Fruit fly (Drosophila melanogaster) whole organism, embryonic: ENCODE results near the gene CG43319.
A peak's percentile ranks its signal among the peaks of the same experiment; 100 is the strongest.

Experiments
- Atf3 ChIP-seq: fragments of 200-800 bp; sonication (Bioruptor generic); optimal IDR thresholded peaks from 3 replicates; lab custom pipeline; 2016; ENCODE audit warnings: missing biosample characterization, missing genetic modification characterization
- BEAF-32 ChIP-seq: fragments of 200-800 bp; sonication (Bioruptor generic); optimal IDR thresholded peaks from 3 replicates; lab custom pipeline; 2017; ENCODE audit warnings: missing biosample characterization, missing genetic modification characterization, mild to moderate bottlenecking, moderate library complexity, missing genetic modification reagents
- Bteb2 ChIP-seq: fragments of 200-800 bp; sonication (Bioruptor generic); optimal IDR thresholded peaks from 2 replicates; lab custom pipeline; 2016; ENCODE audit warnings: missing biosample characterization, missing genetic modification characterization
- CG10209 ChIP-seq: fragments of 200-800 bp; sonication (Bioruptor generic); optimal IDR thresholded peaks from 3 replicates; lab custom pipeline; 2017; ENCODE audit warnings: missing biosample characterization, mild to moderate bottlenecking, missing genetic modification characterization, missing genetic modification reagents
- CG14667 ChIP-seq: fragments of 200-800 bp; sonication (Bioruptor generic); IDR thresholded peaks from 2 replicates; pipeline ENCODE4 v1.3.6; 2022; ENCODE audit warnings: missing biosample characterization, missing genetic modification characterization
- CG15073 ChIP-seq: fragments of 200-800 bp; sonication (Bioruptor generic); optimal IDR thresholded peaks from 2 replicates; lab custom pipeline; 2016; ENCODE audit warnings: missing biosample characterization, missing genetic modification characterization
- CG1602 ChIP-seq: fragments of 200-800 bp; sonication (Bioruptor generic); optimal IDR thresholded peaks from 3 replicates; lab custom pipeline; 2016; ENCODE audit warnings: missing biosample characterization, missing genetic modification characterization
- CG16863 ChIP-seq: fragments of 200-800 bp; sonication (Bioruptor generic); optimal IDR thresholded peaks from 3 replicates; lab custom pipeline; 2016; ENCODE audit warnings: missing biosample characterization, missing genetic modification characterization
- CG17186 ChIP-seq: fragments of 200-800 bp; sonication (Bioruptor generic); optimal IDR thresholded peaks from 3 replicates; lab custom pipeline; 2017; ENCODE audit warnings: missing biosample characterization, missing genetic modification reagents, missing genetic modification characterization
- CG17568 ChIP-seq: fragments of 200-800 bp; sonication (Bioruptor generic); optimal IDR thresholded peaks from 2 replicates; lab custom pipeline; 2018; ENCODE audit warnings: missing biosample characterization, mild to moderate bottlenecking, missing genetic modification characterization, moderate library complexity
- CG17912 ChIP-seq: fragments of 200-800 bp; sonication (Bioruptor generic); optimal IDR thresholded peaks from 2 replicates; lab custom pipeline; 2018; ENCODE audit warnings: missing biosample characterization, mild to moderate bottlenecking, missing genetic modification characterization
- CG2116 ChIP-seq: fragments of 200-800 bp; sonication (Bioruptor generic); optimal IDR thresholded peaks from 3 replicates; lab custom pipeline; 2018; ENCODE audit warnings: missing biosample characterization, mild to moderate bottlenecking, missing genetic modification characterization
- CG32767 ChIP-seq: fragments of 200-800 bp; sonication (Bioruptor generic); IDR thresholded peaks from 2 replicates; pipeline ENCODE4 v1.3.6; 2022; ENCODE audit warnings: missing biosample characterization, missing genetic modification characterization
- CG32772 ChIP-seq: fragments of 200-800 bp; sonication (Bioruptor generic); IDR thresholded peaks from 2 replicates; pipeline ENCODE4 v1.3.6; 2022; ENCODE audit warnings: missing biosample characterization, missing genetic modification characterization
- CG34376 ChIP-seq: fragments of 200-800 bp; sonication (Bioruptor generic); optimal IDR thresholded peaks from 2 replicates; lab custom pipeline; 2018; ENCODE audit warnings: missing biosample characterization, mild to moderate bottlenecking, missing genetic modification characterization
- CG3847 ChIP-seq: fragments of 200-800 bp; sonication (Bioruptor generic); IDR thresholded peaks from 2 replicates; pipeline ENCODE4 v1.3.6; 2022; ENCODE audit warnings: missing biosample characterization, missing genetic modification characterization
- CG4730 ChIP-seq: fragments of 200-800 bp; sonication (Bioruptor generic); IDR thresholded peaks from 2 replicates; pipeline ENCODE4 v1.3.6; 2022; ENCODE audit warnings: missing biosample characterization, missing genetic modification characterization
- CG6689 ChIP-seq: fragments of 200-800 bp; sonication (Bioruptor generic); IDR thresholded peaks from 2 replicates; pipeline ENCODE4 v1.3.6; 2022; ENCODE audit warnings: missing biosample characterization, missing genetic modification characterization
- CG7372 ChIP-seq: fragments of 200-800 bp; sonication (Bioruptor generic); IDR thresholded peaks from 2 replicates; pipeline ENCODE4 v1.3.6; 2022; ENCODE audit warnings: missing biosample characterization, missing genetic modification characterization
- CG8924 ChIP-seq: fragments of 200-800 bp; optimal IDR thresholded peaks from 3 replicates; lab custom pipeline; 2019; ENCODE audit warnings: missing biosample characterization, mild to moderate bottlenecking, missing genetic modification characterization, moderate library complexity
- CG9817 ChIP-seq: fragments of 200-800 bp; sonication (Bioruptor generic); optimal IDR thresholded peaks from 2 replicates; lab custom pipeline; 2018; ENCODE audit warnings: missing biosample characterization, mild to moderate bottlenecking, missing genetic modification characterization, moderate library complexity
- CTCF ChIP-seq: fragments of 200-800 bp; sonication (Bioruptor generic); optimal IDR thresholded peaks from 2 replicates; lab custom pipeline; 2017; ENCODE audit warnings: missing biosample characterization, mild to moderate bottlenecking, missing genetic modification characterization, moderate library complexity
- Dip3 ChIP-seq: fragments of 200-800 bp; sonication (Bioruptor generic); optimal IDR thresholded peaks from 3 replicates; lab custom pipeline; 2016; ENCODE audit warnings: missing biosample characterization, missing genetic modification characterization
- Hmr ChIP-seq: fragments of 200-800 bp; sonication (Bioruptor generic); optimal IDR thresholded peaks from 3 replicates; lab custom pipeline; 2017; ENCODE audit warnings: mild to moderate bottlenecking, missing biosample characterization, missing genetic modification reagents, missing genetic modification characterization
- Mad ChIP-seq: fragments of 200-800 bp; sonication (Bioruptor generic); optimal IDR thresholded peaks from 2 replicates; lab custom pipeline; 2016; ENCODE audit warnings: missing biosample characterization, missing genetic modification characterization
- Max ChIP-seq: fragments of 200-800 bp; sonication (Bioruptor generic); optimal IDR thresholded peaks from 2 replicates; lab custom pipeline; 2016; ENCODE audit warnings: missing biosample characterization, mild to moderate bottlenecking, missing genetic modification characterization
- NC2α ChIP-seq: fragments of 200-800 bp; sonication (Bioruptor generic); optimal IDR thresholded peaks from 2 replicates; lab custom pipeline; 2016; ENCODE audit warnings: missing biosample characterization, missing genetic modification characterization
- NFAT ChIP-seq: fragments of 200-800 bp; sonication (Bioruptor generic); IDR thresholded peaks from 2 replicates; pipeline ENCODE4 v1.3.6; 2022; ENCODE audit warnings: missing biosample characterization, missing genetic modification characterization
- Nf-YC ChIP-seq: fragments of 200-800 bp; optimal IDR thresholded peaks from 3 replicates; lab custom pipeline; 2019; ENCODE audit warnings: missing biosample characterization, mild to moderate bottlenecking, missing genetic modification characterization, moderate library complexity
- Pdp1 ChIP-seq, 2 experiments: fragments of 200-800 bp; sonication (Bioruptor generic); optimal IDR thresholded peaks; 3 replicates each; lab custom pipeline; 2016; ENCODE audit warnings: missing biosample characterization in 2 of 2, missing genetic modification characterization in 2 of 2, mild to moderate bottlenecking in 1 of 2, moderate library complexity in 1 of 2
- Sin3A ChIP-seq: fragments of >200 bp; optimal IDR thresholded peaks from 2 replicates; lab custom pipeline; 2018
- Xbp1 ChIP-seq: fragments of 200-800 bp; sonication (Bioruptor generic); optimal IDR thresholded peaks from 3 replicates; lab custom pipeline; 2016; ENCODE audit warnings: missing biosample characterization, mild to moderate bottlenecking, missing genetic modification characterization
- ab ChIP-seq: fragments of 200-800 bp; sonication (Bioruptor generic); optimal IDR thresholded peaks from 2 replicates; lab custom pipeline; 2016; ENCODE audit warnings: missing biosample characterization, missing genetic modification characterization
- ap ChIP-seq: fragments of 200-800 bp; sonication (Bioruptor generic); IDR thresholded peaks from 2 replicates; pipeline ENCODE4 v1.3.6; 2022; ENCODE audit warnings: missing biosample characterization, missing genetic modification characterization
- cad ChIP-seq: fragments of >200 bp; optimal IDR thresholded peaks from 2 replicates; lab custom pipeline; 2017; ENCODE audit warnings: missing biosample characterization, missing genetic modification characterization
- chif ChIP-seq, 2 experiments: fragments of 200-800 bp; sonication (Bioruptor generic); optimal IDR thresholded peaks; 3 replicates each; lab custom pipeline; 2016; ENCODE audit warnings: missing biosample characterization in 2 of 2, missing genetic modification characterization in 2 of 2
- crc ChIP-seq: fragments of 200-800 bp; sonication (Bioruptor generic); optimal IDR thresholded peaks from 2 replicates; lab custom pipeline; 2016; ENCODE audit warnings: missing biosample characterization, missing genetic modification characterization
- crp ChIP-seq, 2 experiments: fragments of 200-800 bp; sonication (Bioruptor generic); optimal IDR thresholded peaks; 2 replicates in 1 of 2; 3 replicates in 1 of 2; lab custom pipeline; 2017; ENCODE audit warnings: missing biosample characterization in 2 of 2, missing genetic modification characterization in 2 of 2, mild to moderate bottlenecking in 1 of 2, moderate library complexity in 1 of 2
- dm ChIP-seq: fragments of 200-800 bp; sonication (Bioruptor generic); optimal IDR thresholded peaks from 3 replicates; lab custom pipeline; 2016; ENCODE audit warnings: missing biosample characterization, missing genetic modification characterization
- gcm2 ChIP-seq: fragments of 200-800 bp; sonication (Bioruptor generic); optimal IDR thresholded peaks from 2 replicates; lab custom pipeline; 2016; ENCODE audit warnings: missing biosample characterization, missing genetic modification characterization
- hkb ChIP-seq, 2 experiments: fragments of 200-800 bp in 1 of 2; fragments of >200 bp in 1 of 2; sonication (Bioruptor generic) in 1 of 2; IDR thresholded peaks in 1 of 2; optimal IDR thresholded peaks in 1 of 2; 2 replicates each; pipeline versions ENCODE4 v1.3.6 to Lab custom; 2017 to 2022; ENCODE audit warnings: missing biosample characterization in 1 of 2, missing genetic modification characterization in 1 of 2
- knrl ChIP-seq: fragments of 200-800 bp; sonication (Bioruptor generic); IDR thresholded peaks from 3 replicates; pipeline ENCODE4 v1.3.6; 2022; ENCODE audit warnings: missing biosample characterization, missing genetic modification characterization; ENCODE audit not compliant: partially characterized antibody
- lilli ChIP-seq: fragments of 200-800 bp; sonication (Bioruptor generic); optimal IDR thresholded peaks from 3 replicates; lab custom pipeline; 2016; ENCODE audit warnings: missing biosample characterization, missing genetic modification characterization
- oc ChIP-seq: fragments of 200-800 bp; sonication (Bioruptor generic); optimal IDR thresholded peaks from 2 replicates; lab custom pipeline; 2018; ENCODE audit warnings: missing biosample characterization, mild to moderate bottlenecking, missing genetic modification characterization, moderate library complexity
- pum ChIP-seq: fragments of 200-800 bp; sonication (Bioruptor generic); optimal IDR thresholded peaks from 2 replicates; lab custom pipeline; 2016; ENCODE audit warnings: missing biosample characterization, missing genetic modification characterization
- repo ChIP-seq: fragments of 200-800 bp; sonication (Bioruptor generic); optimal IDR thresholded peaks from 2 replicates; lab custom pipeline; 2016; ENCODE audit warnings: missing biosample characterization, missing genetic modification characterization
- slbo ChIP-seq: fragments of 200-800 bp; sonication (Bioruptor generic); IDR thresholded peaks from 2 replicates; pipeline ENCODE4 v1.3.6; 2022; ENCODE audit warnings: missing biosample characterization, missing genetic modification characterization
- ssp ChIP-seq: fragments of 200-800 bp; sonication (Bioruptor generic); IDR thresholded peaks from 2 replicates; pipeline ENCODE4 v1.3.6; 2022; ENCODE audit warnings: missing biosample characterization, missing genetic modification characterization
- tgo ChIP-seq: fragments of 200-800 bp; sonication (Bioruptor generic); IDR thresholded peaks from 3 replicates; pipeline ENCODE4 v1.3.6; 2022; ENCODE audit warnings: missing biosample characterization, missing genetic modification characterization
- vfl ChIP-seq: fragments of 200-800 bp; sonication (Bioruptor generic); optimal IDR thresholded peaks from 2 replicates; lab custom pipeline; 2016; ENCODE audit warnings: missing biosample characterization, missing genetic modification characterization
- wek ChIP-seq: fragments of 200-800 bp; sonication (Bioruptor generic); optimal IDR thresholded peaks from 3 replicates; lab custom pipeline; 2018; ENCODE audit warnings: missing biosample characterization, mild to moderate bottlenecking, missing genetic modification characterization, moderate library complexity

The CG43319 gene

DNA sequence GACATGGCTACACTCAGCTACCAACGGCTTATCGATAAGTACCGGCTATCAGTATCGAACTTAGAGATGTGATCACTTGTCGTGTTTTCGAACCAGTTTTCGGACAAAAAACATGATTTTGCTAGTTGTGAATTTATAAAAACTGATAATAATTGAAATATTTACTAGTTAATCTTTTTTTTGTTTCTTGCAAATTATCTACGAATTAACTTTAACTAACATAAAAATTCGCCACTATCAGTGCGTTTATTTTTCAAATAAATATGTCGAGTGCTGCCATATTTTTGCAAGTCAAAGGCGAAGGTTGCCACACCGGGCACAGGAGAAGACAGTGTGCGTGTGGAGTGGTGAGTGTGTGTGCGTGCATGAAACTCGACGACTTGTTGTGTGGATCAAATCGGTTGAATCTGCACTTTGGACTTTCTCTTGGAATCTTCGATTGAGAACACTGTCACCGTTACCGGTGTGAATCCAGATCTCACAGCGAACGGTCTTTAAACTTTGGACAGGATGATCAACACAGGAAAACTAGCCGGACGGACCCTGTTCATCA lies 16.9 kb upstream of the CG43319 start, which contains the start of gene Hsdl2 (continued):
- TF ChIP-seq CG16863 (GFP tag; lab: Kevin White, UChicago) (peak; percentile 6), CG3847 (GFP tag; lab: Robert Waterston, UW) (peak; percentile 77), CG4730 (GFP tag; lab: Robert Waterston, UW) (0 out of 2 replicates have a peak, but pooled peaks have one; percentile 22), CG15073 (GFP tag; lab: Kevin White, UChicago) (no peak), oc (tag; lab: Kevin White, UChicago) (no peak), CG17568 (GFP tag; lab: Kevin White, UChicago) (no peak), CG14667 (peak; percentile 21; the same call in 1 of the 2 replicates), Sin3A (lab: Kevin White, UChicago) (peak; percentile 89), ssp (GFP tag; lab: Robert Waterston, UW) (peak; percentile 40; the same call in 1 of the 2 replicates), CG17912 (no peak), wek (GFP tag; lab: Kevin White, UChicago) (no peak), CG32772 (GFP tag; lab: Robert Waterston, UW) (0 out of 2 replicates have a peak, but pooled peaks have one; percentile 29), gcm2 (GFP tag; lab: Kevin White, UChicago) (peak; percentile 7), Dip3 (GFP tag; lab: Kevin White, UChicago) (peak; percentile 50), BEAF-32 (peak; percentile 83), Bteb2 (GFP tag; lab: Kevin White, UChicago) (peak; percentile 44), knrl (GFP tag; lab: Robert Waterston, UW) (peak; percentile 67), dm (GFP tag; lab: Kevin White, UChicago) (peak; percentile 32), crc (no peak), pum (GFP tag; lab: Kevin White, UChicago) (peak; percentile 0), CG2116 (peak; percentile 90), NC2α (GFP tag; lab: Kevin White, UChicago) (no peak), CG32767 (no peak), Xbp1 (peak; percentile 60), Atf3 (GFP tag; lab: Kevin White, UChicago) (no peak), repo (no peak), CG8924 (peak; percentile 12), Nf-YC (tag; lab: Kevin White, UChicago) (no peak), CG10209 (GFP tag; lab: Kevin White, UChicago) (no peak), CG6689 (peak; percentile 42), chif (GFP tag; optimal IDR thresholded peaks at IDR 0.05; lab: Kevin White, UChicago) (peak in 1 of 2 experiments; percentile 1), ap (GFP tag; lab: Robert Waterston, UW) (no peak), CTCF (GFP tag; lab: Kevin White, UChicago) (peak; percentile 46), CG17186 (GFP tag; lab: Kevin White, UChicago) (peak; percentile 37), lilli (peak; percentile 74), Mad (GFP tag; lab: Kevin White, UChicago) (peak; percentile 67), crp (GFP tag; optimal IDR thresholded peaks at IDR 0.05; lab: Kevin White, UChicago) (peak in 1 of 2 experiments; percentile 21), slbo (GFP tag; lab: Robert Waterston, UW) (peak; percentile 55), Pdp1 (GFP tag; optimal IDR thresholded peaks at IDR 0.05; lab: Kevin White, UChicago) (peak in 1 of 2 experiments; percentile 47), CG9817 (tag; lab: Kevin White, UChicago) (peak; percentile 30), vfl (peak; percentile 27), CG1602 (GFP tag; lab: Kevin White, UChicago) (peak; percentile 0), CG7372 (GFP tag; lab: Robert Waterston, UW) (peak; percentile 42; the same call in 1 of the 2 replicates), CG34376 (GFP tag; lab: Kevin White, UChicago) (peak; percentile 49), Hmr (GFP tag; lab: Kevin White, UChicago) (peak; percentile 61), cad (GFP tag; lab: Kevin White, UChicago) (no peak), ab (GFP tag; lab: Kevin White, UChicago) (peak; percentile 5), tgo (GFP tag; lab: Robert Waterston, UW) (peak; percentile 48; the same call in 2 of the 3 replicates), NFAT (GFP tag; lab: Robert Waterston, UW) (peak; percentile 27; the same call in 1 of the 2 replicates), hkb (optimal IDR thresholded peaks at IDR 0.05; lab: Kevin White, UChicago) (peak; percentile 52), hkb (GFP tag; IDR thresholded peaks at IDR 0.05; lab: Robert Waterston, UW) (peak; percentile 46; the same call in 1 of the 2 replicates), Max (GFP tag; lab: Kevin White, UChicago) (peak; percentile 51)
